Fruit fly (Drosophila melanogaster) whole organism: ENCODE data around the gene CG11498.

Experiments
- CG8478 ChIP-seq: fragments of >200 bp; optimal IDR thresholded peaks from 2 replicates; lab custom pipeline; 2018; ENCODE audit warnings: inconsistent platforms
- Dll ChIP-seq: fragments of >200 bp; optimal IDR thresholded peaks from 2 replicates; lab custom pipeline; 2017
- psq ChIP-seq: fragments of >200 bp; optimal IDR thresholded peaks from 2 replicates; lab custom pipeline; 2017
- usp ChIP-seq: fragments of >200 bp; optimal IDR thresholded peaks from 2 replicates; lab custom pipeline; 2017; ENCODE audit warnings: missing biosample characterization, missing genetic modification characterization, mixed read lengths

DNA sequence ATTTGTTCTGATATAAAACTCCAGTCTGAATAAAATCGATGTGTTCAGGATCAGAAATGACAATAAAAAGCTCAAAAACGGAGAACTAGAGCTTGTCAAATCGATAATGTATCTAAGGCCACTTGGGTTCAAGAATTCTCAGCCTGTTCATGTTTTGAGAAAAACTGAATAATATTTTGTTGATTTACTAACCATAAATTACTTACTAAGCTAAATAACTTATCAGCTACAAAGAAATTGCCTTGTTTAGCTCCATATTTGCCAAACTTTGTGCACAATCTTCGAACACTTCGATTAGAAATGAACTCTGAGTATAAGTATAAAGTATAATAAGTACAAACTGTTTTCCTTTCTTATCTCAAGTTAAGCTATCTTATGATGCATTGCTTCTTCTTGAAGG, 28.0 kb downstream of the CG11498 start, which contains the start of gene CG31029:
- no peak for TF ChIP-seq psq (lab: Kevin White, UChicago)
- no peak for TF ChIP-seq usp (GFP tag; lab: Kevin White, UChicago)
- TF ChIP-seq Dll (lab: Kevin White, UChicago): no peak
- TF ChIP-seq CG8478 (lab: Kevin White, UChicago): no peak
